Worm (Caenorhabditis elegans) whole organism, mixed stage, embryonic: ENCODE measurements around the gene F22B5.5.
"Not testable (repeated sequence)": the region's sequence is repeated elsewhere in the genome, so short reads cannot be mapped to it uniquely, and the experiment has no call there.

Source experiments
- hlh-1 ChIP-seq: fragments of 150-350 bp; optimal IDR thresholded peaks from 2 replicates; lab custom pipeline; 2014; ENCODE audit warnings: missing biosample characterization, missing genetic modification reagents, missing genetic modification characterization
- lin-13 ChIP-seq: fragments of 150-350 bp; optimal IDR thresholded peaks from 2 replicates; lab custom pipeline; 2014; ENCODE audit warnings: missing biosample characterization, missing genetic modification characterization
- unc-62 ChIP-seq: fragments of 150-350 bp; optimal IDR thresholded peaks from 2 replicates; lab custom pipeline; 2014; ENCODE audit warnings: missing biosample characterization, missing genetic modification reagents, missing genetic modification characterization

- TF ChIP-seq unc-62; hlh-1 (tag; lab: Kevin White, UChicago); lin-13 (tag; lab: Kevin White, UChicago): not testable (repeated sequence)
Measured at ce11 chrII:8419798-8420197, 34.6 kb downstream of the F22B5.5 start, which contains the start of gene F14E5.8.
